Fruit fly (Drosophila melanogaster) whole organism: ENCODE measurements around the gene alpha-PheRS.

Source experiments
- CG8478 ChIP-seq: fragments of >200 bp; optimal IDR thresholded peaks from 2 replicates; lab custom pipeline; 2018; ENCODE audit warnings: inconsistent platforms
- Dll ChIP-seq: fragments of >200 bp; optimal IDR thresholded peaks from 2 replicates; lab custom pipeline; 2017
- EcR ChIP-seq, 2 experiments: fragments of >200 bp; optimal IDR thresholded peaks; 2 replicates each; lab custom pipeline; 2017; ENCODE audit warnings: missing biosample characterization in 2 of 2, missing genetic modification characterization in 2 of 2, missing genetic modification reagents in 2 of 2
- pan ChIP-seq: fragments of >200 bp; optimal IDR thresholded peaks from 2 replicates; lab custom pipeline; 2017
- psq ChIP-seq: fragments of >200 bp; optimal IDR thresholded peaks from 2 replicates; lab custom pipeline; 2017
- usp ChIP-seq: fragments of >200 bp; optimal IDR thresholded peaks from 2 replicates; lab custom pipeline; 2017; ENCODE audit warnings: missing biosample characterization, missing genetic modification characterization, mixed read lengths

Gene alpha-PheRS

dm6 chrX:8145501-8146157 lies at the start of gene alpha-PheRS, which contains the start of gene CG2129:
Gene alpha-PheRS (minus strand): TSS chrX:8145602.
Gene CG2129 (plus strand): TSS chrX:8145839.
- TF ChIP-seq EcR (GFP tag; optimal IDR thresholded peaks at IDR 0.05; lab: Kevin White, UChicago) = no peak
- no peak for TF ChIP-seq pan (lab: Kevin White, UChicago)
- no peak for TF ChIP-seq psq (lab: Kevin White, UChicago)

DNA sequence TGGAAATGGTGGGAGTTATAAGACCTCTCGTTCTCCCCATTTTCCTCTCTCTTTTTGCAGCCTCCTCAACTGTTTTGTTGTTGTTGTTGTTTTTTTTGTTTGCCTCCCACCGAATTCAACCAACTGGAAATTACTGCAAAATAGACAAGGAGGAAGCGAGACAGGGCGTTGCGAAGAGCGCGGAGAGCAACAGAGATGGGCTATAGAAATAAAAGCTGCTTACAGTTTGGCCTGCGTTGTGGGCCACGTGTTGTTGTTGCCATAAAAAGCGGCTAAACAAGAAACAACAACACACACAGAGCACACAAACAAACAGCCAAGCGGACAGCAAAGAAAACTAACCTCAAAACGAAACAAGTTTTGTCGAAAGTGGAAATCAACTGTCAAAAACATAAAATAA lies 49.2 kb upstream of the alpha-PheRS start:
- no peak for TF ChIP-seq pan (lab: Kevin White, UChicago)
- TF ChIP-seq EcR (GFP tag; optimal IDR thresholded peaks at IDR 0.05; lab: Kevin White, UChicago) = no peak
- TF ChIP-seq usp (GFP tag; lab: Kevin White, UChicago) = no peak
- TF ChIP-seq Dll (lab: Kevin White, UChicago) = no peak
- TF ChIP-seq CG8478 (lab: Kevin White, UChicago) = no peak
- TF ChIP-seq psq (lab: Kevin White, UChicago) = no peak

- TF ChIP-seq Dll (lab: Kevin White, UChicago) (no peak), usp (GFP tag; lab: Kevin White, UChicago) (no peak), pan (lab: Kevin White, UChicago) (no peak), EcR (GFP tag; optimal IDR thresholded peaks at IDR 0.05; lab: Kevin White, UChicago) (no peak), CG8478 (lab: Kevin White, UChicago) (no peak), psq (lab: Kevin White, UChicago) (no peak)
Measured at dm6 chrX:8193017-8193556, 47.7 kb upstream of the alpha-PheRS start.

DNA sequence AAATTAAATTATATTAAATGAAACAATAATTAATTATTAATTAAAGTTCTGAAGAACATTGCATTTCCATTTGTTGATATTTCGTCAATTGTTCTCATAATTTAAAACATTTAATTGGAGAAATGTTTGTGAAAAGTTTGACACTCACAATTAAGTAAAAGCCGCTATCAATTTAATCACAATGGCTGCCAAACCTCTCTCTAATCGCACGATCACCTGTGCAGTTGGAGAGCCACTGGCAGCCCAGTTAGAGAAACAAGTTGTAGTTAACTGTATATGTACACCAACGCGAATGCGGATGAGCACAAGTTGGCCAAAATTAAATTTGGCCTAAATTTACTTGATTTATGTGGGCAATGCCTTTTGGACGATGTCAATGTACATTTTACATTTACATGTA lies 46.8 kb upstream of the alpha-PheRS start:
- TF ChIP-seq EcR (GFP tag; optimal IDR thresholded peaks at IDR 0.05; lab: Kevin White, UChicago) (no peak), CG8478 (lab: Kevin White, UChicago) (no peak), usp (GFP tag; lab: Kevin White, UChicago) (no peak)

dm6 chrX:8179858-8180257 lies 34.5 kb upstream of the alpha-PheRS start:
- TF ChIP-seq pan (lab: Kevin White, UChicago) (no peak), EcR (GFP tag; optimal IDR thresholded peaks at IDR 0.05; lab: Kevin White, UChicago) (no peak)

- no peak for TF ChIP-seq psq (lab: Kevin White, UChicago)
- TF ChIP-seq usp (GFP tag; lab: Kevin White, UChicago) = no peak
- TF ChIP-seq pan (lab: Kevin White, UChicago) = no peak
- no peak for TF ChIP-seq EcR (GFP tag; optimal IDR thresholded peaks at IDR 0.05; lab: Kevin White, UChicago)
- TF ChIP-seq Dll (lab: Kevin White, UChicago) = no peak
- no peak for TF ChIP-seq CG8478 (lab: Kevin White, UChicago)
Measured at dm6 chrX:8178989-8179388, 33.6 kb upstream of the alpha-PheRS start.

dm6 chrX:8178165-8178955 lies 33.0 kb upstream of the alpha-PheRS start, which contains the start of gene sdt:
Gene sdt (plus strand): TSS chrX:8178549.
- TF ChIP-seq usp (GFP tag; lab: Kevin White, UChicago) (no peak), psq (lab: Kevin White, UChicago) (no peak), Dll (lab: Kevin White, UChicago) (no peak), EcR (GFP tag; optimal IDR thresholded peaks at IDR 0.05; lab: Kevin White, UChicago) (no peak), pan (lab: Kevin White, UChicago) (no peak), CG8478 (lab: Kevin White, UChicago) (no peak)

dm6 chrX:8177742-8178141 lies 32.3 kb upstream of the alpha-PheRS start:
- no peak for TF ChIP-seq psq (lab: Kevin White, UChicago)
- no peak for TF ChIP-seq Dll (lab: Kevin White, UChicago)
- TF ChIP-seq usp (GFP tag; lab: Kevin White, UChicago) = no peak
- TF ChIP-seq EcR (GFP tag; optimal IDR thresholded peaks at IDR 0.05; lab: Kevin White, UChicago) = no peak
- no peak for TF ChIP-seq CG8478 (lab: Kevin White, UChicago)
- TF ChIP-seq pan (lab: Kevin White, UChicago) = no peak

dm6 chrX:8177030-8177349 lies 31.6 kb upstream of the alpha-PheRS start, which contains the start of gene slpr:
Gene slpr (minus strand): TSS chrX:8177185.
- TF ChIP-seq pan (lab: Kevin White, UChicago) (no peak), CG8478 (lab: Kevin White, UChicago) (no peak), psq (lab: Kevin White, UChicago) (no peak), usp (GFP tag; lab: Kevin White, UChicago) (no peak), Dll (lab: Kevin White, UChicago) (no peak), EcR (GFP tag; optimal IDR thresholded peaks at IDR 0.05; lab: Kevin White, UChicago) (no peak)

- TF ChIP-seq Dll (lab: Kevin White, UChicago) = no peak
- TF ChIP-seq psq (lab: Kevin White, UChicago) = no peak
- TF ChIP-seq CG8478 (lab: Kevin White, UChicago) = no peak
- no peak for TF ChIP-seq EcR (GFP tag; optimal IDR thresholded peaks at IDR 0.05; lab: Kevin White, UChicago)
- TF ChIP-seq usp (GFP tag; lab: Kevin White, UChicago) = no peak
- no peak for TF ChIP-seq pan (lab: Kevin White, UChicago)
Measured at dm6 chrX:8176291-8177029, 31.1 kb upstream of the alpha-PheRS start.

dm6 chrX:8170166-8170565 lies 24.8 kb upstream of the alpha-PheRS start, which contains the start of gene CG2278:
Gene CG2278 (minus strand): TSS chrX:8170266.
- TF ChIP-seq CG8478 (lab: Kevin White, UChicago) = no peak
- no peak for TF ChIP-seq psq (lab: Kevin White, UChicago)
- no peak for TF ChIP-seq usp (GFP tag; lab: Kevin White, UChicago)
- TF ChIP-seq EcR (GFP tag; optimal IDR thresholded peaks at IDR 0.05; lab: Kevin White, UChicago) = no peak
- no peak for TF ChIP-seq pan (lab: Kevin White, UChicago)
- TF ChIP-seq Dll (lab: Kevin White, UChicago) = no peak
